Fruit fly (Drosophila melanogaster): Measurements from ENCODE around the gene CG42830.

dm6 chr2L:17778287-17778762 lies 34.1 kb downstream of the CG42830 start, which contains the start of gene CadN:
- TF ChIP-seq usp (GFP tag; optimal IDR thresholded peaks at IDR 0.05) (no peak), dmrt93B (GFP tag; optimal IDR thresholded peaks at IDR 0.05) (no peak), Vsx2 (GFP tag; optimal IDR thresholded peaks at IDR 0.05; ENCODE audit: partially characterized antibody) (peak; percentile 12), h (GFP tag; optimal IDR thresholded peaks at IDR 0.05) (no peak), OdsH (GFP tag; optimal IDR thresholded peaks at IDR 0.05) (no peak)

Measured in whole organism, wandering third instar larva.